Worm (Caenorhabditis elegans) whole organism, late embryonic: ENCODE measurements around the gene garr-1.
A peak's percentile ranks its signal among the peaks of the same experiment; 100 is the strongest.

Experiments used
- F13H6.1 ChIP-seq: sonication (generic microtip); optimal IDR thresholded peaks from 2 replicates; lab custom pipeline; 2016; ENCODE audit warnings: missing genetic modification characterization, missing compliant biosample characterization
- ama-1 ChIP-seq: fragments of 150-350 bp; optimal IDR thresholded peaks from 2 replicates; lab custom pipeline; 2014
- ceh-9 ChIP-seq: sonication (generic microtip); optimal IDR thresholded peaks from 2 replicates; lab custom pipeline; 2016; ENCODE audit warnings: mild to moderate bottlenecking, missing genetic modification characterization, inconsistent platforms, missing compliant biosample characterization
- elt-2 ChIP-seq: sonication (generic microtip); optimal IDR thresholded peaks from 2 replicates; lab custom pipeline; 2016; ENCODE audit warnings: missing genetic modification reagents, missing genetic modification characterization, missing compliant biosample characterization
- ets-4 ChIP-seq: sonication (generic microtip); optimal IDR thresholded peaks from 2 replicates; lab custom pipeline; 2016; ENCODE audit warnings: missing genetic modification characterization, missing compliant biosample characterization
- hlh-6 ChIP-seq: sonication (generic microtip); optimal IDR thresholded peaks from 2 replicates; lab custom pipeline; 2016; ENCODE audit warnings: missing genotype, missing genetic modification characterization, missing compliant biosample characterization
- hlh-8 ChIP-seq: sonication (generic microtip); optimal IDR thresholded peaks from 2 replicates; lab custom pipeline; 2016; ENCODE audit warnings: missing genotype, missing genetic modification characterization, missing compliant biosample characterization
- nhr-232 ChIP-seq: sonication (generic microtip); optimal IDR thresholded peaks from 2 replicates; lab custom pipeline; 2016; ENCODE audit warnings: missing genetic modification characterization, missing compliant biosample characterization
- npax-4 ChIP-seq: sonication (generic microtip); optimal IDR thresholded peaks from 2 replicates; lab custom pipeline; 2016; ENCODE audit warnings: missing genetic modification characterization, missing compliant biosample characterization
- pag-3 ChIP-seq: sonication (generic microtip); optimal IDR thresholded peaks from 2 replicates; lab custom pipeline; 2016; ENCODE audit warnings: missing compliant biosample characterization, missing genetic modification characterization, borderline replicate concordance
- pha-4 ChIP-seq: fragments of 150-350 bp; optimal IDR thresholded peaks from 2 replicates; lab custom pipeline; 2018; ENCODE audit warnings: missing biosample characterization, missing genetic modification reagents, missing genetic modification characterization
- pqm-1 ChIP-seq: sonication (generic microtip); optimal IDR thresholded peaks from 2 replicates; lab custom pipeline; 2016; ENCODE audit warnings: missing genetic modification characterization, missing compliant biosample characterization
- rnt-1 ChIP-seq: sonication (generic microtip); optimal IDR thresholded peaks from 2 replicates; lab custom pipeline; 2016; ENCODE audit warnings: missing genetic modification characterization, missing compliant biosample characterization
- zip-5 ChIP-seq: sonication (generic microtip); optimal IDR thresholded peaks from 2 replicates; lab custom pipeline; 2016; ENCODE audit warnings: missing genetic modification characterization, missing compliant biosample characterization

- TF ChIP-seq ceh-9 (tag; lab: Kevin White, UChicago) (no peak), pha-4 (tag; lab: Kevin White, UChicago) (no peak), nhr-232 (tag; lab: Kevin White, UChicago) (no peak), elt-2 (tag; lab: Kevin White, UChicago) (peak; percentile 84), rnt-1 (tag; lab: Kevin White, UChicago) (peak; percentile 80), ama-1 (no peak), pag-3 (tag; lab: Kevin White, UChicago) (peak; percentile 62), zip-5 (tag; lab: Kevin White, UChicago) (peak; percentile 93), pqm-1 (tag; lab: Kevin White, UChicago) (peak; percentile 78), hlh-8 (tag; lab: Kevin White, UChicago) (peak; percentile 80), npax-4 (tag; lab: Kevin White, UChicago) (no peak), ets-4 (tag; lab: Kevin White, UChicago) (peak; percentile 70), hlh-6 (peak; percentile 3), F13H6.1 (tag; lab: Kevin White, UChicago) (peak; percentile 87)
Observed at ce11 chrIV:410420-410891, 15.5 kb upstream of the garr-1 start, which contains the start of gene T07A9.12.
